Worm (Caenorhabditis elegans) whole organism, L1 larva: Measurements from ENCODE around the gene smk-1.

Experiments
- ceh-90 ChIP-seq: sonication (generic microtip); optimal IDR thresholded peaks from 2 replicates; lab custom pipeline; 2016; ENCODE audit warnings: missing genetic modification characterization, missing compliant biosample characterization
- lir-3 ChIP-seq: sonication (generic microtip); optimal IDR thresholded peaks from 2 replicates; lab custom pipeline; 2016; ENCODE audit warnings: mild to moderate bottlenecking, missing genetic modification characterization, moderate library complexity, missing compliant biosample characterization; ENCODE audit not compliant: poor library complexity
- lsy-2 ChIP-seq, 2 experiments: fragments of 150-350 bp; optimal IDR thresholded peaks; 2 replicates each; lab custom pipeline; 2014; ENCODE audit warnings: missing biosample characterization in 2 of 2, missing genetic modification characterization in 2 of 2
- mdl-1 ChIP-seq, 2 experiments: fragments of 150-350 bp; optimal IDR thresholded peaks; 2 replicates each; lab custom pipeline; 2014 to 2017; ENCODE audit warnings: missing biosample characterization in 2 of 2, missing genetic modification characterization in 2 of 2, inconsistent platforms in 1 of 2
- nhr-11 ChIP-seq: fragments of 150-350 bp; optimal IDR thresholded peaks from 2 replicates; lab custom pipeline; 2014; ENCODE audit warnings: missing biosample characterization, missing genetic modification characterization
- nhr-237 ChIP-seq: fragments of 150-350 bp; optimal IDR thresholded peaks from 2 replicates; lab custom pipeline; 2014; ENCODE audit warnings: missing biosample characterization, missing genetic modification characterization
- nhr-71 ChIP-seq: sonication (generic microtip); optimal IDR thresholded peaks from 2 replicates; lab custom pipeline; 2016; ENCODE audit warnings: mild to moderate bottlenecking, missing genetic modification characterization, moderate library complexity, missing compliant biosample characterization
- nhr-77 ChIP-seq: fragments of 150-350 bp; optimal IDR thresholded peaks from 2 replicates; lab custom pipeline; 2014; ENCODE audit warnings: missing biosample characterization, missing genetic modification characterization
- pqm-1 ChIP-seq: sonication (generic microtip); optimal IDR thresholded peaks from 3 replicates; lab custom pipeline; 2017; ENCODE audit warnings: missing biosample characterization, missing genetic modification characterization
- skn-1 ChIP-seq: fragments of 150-350 bp; optimal IDR thresholded peaks from 2 replicates; lab custom pipeline; 2014; ENCODE audit warnings: missing biosample characterization, missing genetic modification characterization
- snpc-4 ChIP-seq: fragments of 150-350 bp; optimal IDR thresholded peaks from 2 replicates; lab custom pipeline; 2014; ENCODE audit warnings: missing biosample characterization, missing genetic modification characterization
- zag-1 ChIP-seq: fragments of 150-350 bp; optimal IDR thresholded peaks from 2 replicates; lab custom pipeline; 2014; ENCODE audit warnings: missing biosample characterization, missing genetic modification characterization
- ztf-4 ChIP-seq: fragments of 150-350 bp; optimal IDR thresholded peaks from 2 replicates; lab custom pipeline; 2014; ENCODE audit warnings: missing biosample characterization, missing genetic modification characterization

ce11 chrV:8607353-8607850, at the start of gene smk-1:
- TF ChIP-seq nhr-11 (tag; lab: Kevin White, UChicago) (no peak), mdl-1 (tag; optimal IDR thresholded peaks at IDR 0.05; lab: Kevin White, UChicago) (peak in 1 of 2 experiments; percentile 11), nhr-71 (peak; percentile 45), pqm-1 (tag; lab: Kevin White, UChicago) (no peak), lir-3 (no peak), ztf-4 (tag; lab: Kevin White, UChicago) (no peak), skn-1 (tag; lab: Kevin White, UChicago) (peak; percentile 16), ceh-90 (tag; lab: Kevin White, UChicago) (no peak), nhr-237 (tag; lab: Kevin White, UChicago) (no peak), nhr-77 (tag; lab: Kevin White, UChicago) (no peak), zag-1 (tag; lab: Kevin White, UChicago) (no peak), lsy-2 (tag; optimal IDR thresholded peaks at IDR 0.05; lab: Kevin White, UChicago) (peak in 1 of 2 experiments; percentile 18), snpc-4 (tag; lab: Kevin White, UChicago) (no peak)
